Worm (Caenorhabditis elegans): ENCODE data around the gene F35E8.13.

DNA sequence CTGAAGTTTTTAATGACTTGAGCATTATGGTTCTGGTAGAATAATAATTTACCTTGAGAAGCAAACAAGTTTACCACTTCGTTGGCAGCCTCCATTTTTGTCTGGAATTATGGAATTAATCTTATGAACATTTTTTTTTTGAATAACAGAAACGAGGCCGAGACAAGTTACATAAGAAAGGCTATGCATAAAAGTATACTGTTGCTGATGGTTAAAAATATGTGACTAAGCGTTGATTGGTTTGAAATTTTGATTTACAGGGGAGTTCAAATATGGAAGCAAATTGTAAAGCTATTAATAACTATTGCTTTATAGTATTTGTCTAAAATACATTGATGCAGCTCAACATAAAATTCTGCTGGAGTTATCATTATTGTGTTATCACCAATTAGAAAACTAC, 34.3 kb upstream of the F35E8.13 start, which contains the start of gene cgt-1:
- TF ChIP-seq unc-62 (GFP tag; optimal IDR thresholded peaks at IDR 0.05 in 1 of 2): no peak
- no peak for TF ChIP-seq unc-62 (tag; optimal IDR thresholded peaks at IDR 0.05)
- no peak for TF ChIP-seq ama-1 (optimal IDR thresholded peaks at IDR 0.05)
- no peak for TF ChIP-seq lin-15B (tag; optimal IDR thresholded peaks at IDR 0.05)
- no peak for TF ChIP-seq zag-1 (tag; optimal IDR thresholded peaks at IDR 0.05)
- TF ChIP-seq madf-5 (GFP tag; IDR thresholded peaks at IDR 0.05): no peak
- no peak for TF ChIP-seq nhr-237 (tag; optimal IDR thresholded peaks at IDR 0.05)
- no peak for TF ChIP-seq nhr-76 (tag; optimal IDR thresholded peaks at IDR 0.05)
- TF ChIP-seq nhr-25 (tag; optimal IDR thresholded peaks at IDR 0.05; ENCODE audit: borderline replicate concordance, insufficient read depth): no peak
- TF ChIP-seq fos-1 (tag; optimal IDR thresholded peaks at IDR 0.05): no peak
- TF ChIP-seq ceh-28 (tag; optimal IDR thresholded peaks at IDR 0.05): no peak
- no peak for TF ChIP-seq pha-4 (GFP tag; IDR thresholded peaks at IDR 0.05)
- no peak for TF ChIP-seq pha-4 (tag; optimal IDR thresholded peaks at IDR 0.05)
- no peak for TF ChIP-seq ztf-11 (tag; optimal IDR thresholded peaks at IDR 0.05)

Data from whole organism, L4 larva.